ENCODE assay signal across 1 fruit fly cellular context in genomic region chr3R:15128646-15129429, dm6.
TF ChIP-seq lines count a peak whose summit lies in the region.

No protein-coding gene starts in this region.

TF ChIP-seq in whole organism, embryonic, 481 proteins besides CTCF, POLR2A, EP300 and RAD21 (continued from another document and continues in another):
- TF ChIP-seq Abd-B (GFP tag; optimal IDR thresholded peaks at IDR 0.05; lab: Kevin White, UChicago) (peak; percentile 40), CG30431 (GFP tag; optimal IDR thresholded peaks at IDR 0.05; lab: Kevin White, UChicago) (peak; percentile 4), fu2 (GFP tag; optimal IDR thresholded peaks at IDR 0.05; lab: Kevin White, UChicago) (no peak), CG16863 (GFP tag; optimal IDR thresholded peaks at IDR 0.05; lab: Kevin White, UChicago) (no peak), Hmr (GFP tag; optimal IDR thresholded peaks at IDR 0.05; lab: Kevin White, UChicago) (peak; percentile 71), so (GFP tag; IDR thresholded peaks at IDR 0.05; lab: Robert Waterston, UW) (no peak), dysf (GFP tag; IDR thresholded peaks at IDR 0.05; lab: Robert Waterston, UW) (peak; percentile 44; the same call in 1 of the 3 replicates), Meics (GFP tag; optimal IDR thresholded peaks at IDR 0.05; lab: Kevin White, UChicago) (peak; percentile 69), CG18599 (GFP tag; optimal IDR thresholded peaks at IDR 0.05; lab: Kevin White, UChicago) (peak; percentile 34), Sox100B (GFP tag; optimal IDR thresholded peaks at IDR 0.05; lab: Kevin White, UChicago) (peak; percentile 61), CG32532 (GFP tag; IDR thresholded peaks at IDR 0.05; lab: Robert Waterston, UW) (peak; percentile 29; the same call in 1 of the 2 replicates), dmrt99B (tag; optimal IDR thresholded peaks at IDR 0.05; lab: Kevin White, UChicago) (peak; percentile 61), gcm2 (GFP tag; optimal IDR thresholded peaks at IDR 0.05; lab: Kevin White, UChicago) (no peak), CG10654 (GFP tag; optimal IDR thresholded peaks at IDR 0.05; lab: Kevin White, UChicago) (peak; percentile 10), nerfin-1 (tag; optimal IDR thresholded peaks at IDR 0.05; lab: Kevin White, UChicago) (no peak), nau (GFP tag; optimal IDR thresholded peaks at IDR 0.05; lab: Kevin White, UChicago) (no peak), CG10543 (GFP tag; optimal IDR thresholded peaks at IDR 0.05; lab: Kevin White, UChicago) (peak; percentile 33), CG30403 (GFP tag; optimal IDR thresholded peaks at IDR 0.05; lab: Kevin White, UChicago) (peak; percentile 28), CG2712 (tag; optimal IDR thresholded peaks at IDR 0.05; lab: Kevin White, UChicago) (peak; percentile 64), CG31441 (GFP tag; IDR thresholded peaks at IDR 0.05; lab: Robert Waterston, UW) (peak; percentile 70), Sin3A (optimal IDR thresholded peaks at IDR 0.05; lab: Kevin White, UChicago) (no peak), ken (GFP tag; IDR thresholded peaks at IDR 0.05; lab: Robert Waterston, UW) (no peak), HmgZ (tag; optimal IDR thresholded peaks at IDR 0.05; lab: Kevin White, UChicago) (no peak), tll (GFP tag; optimal IDR thresholded peaks at IDR 0.05; lab: Kevin White, UChicago) (no peak), CG17829 (tag; optimal IDR thresholded peaks at IDR 0.05; lab: Kevin White, UChicago) (peak; percentile 16), tgo (GFP tag; IDR thresholded peaks at IDR 0.05; lab: Robert Waterston, UW) (no peak; the same call in 1 of the 3 replicates), CG12391 (tag; optimal IDR thresholded peaks at IDR 0.05; lab: Kevin White, UChicago) (peak; percentile 37), Dip2 (GFP tag; IDR thresholded peaks at IDR 0.05; lab: Robert Waterston, UW) (no peak), da (GFP tag; optimal IDR thresholded peaks at IDR 0.05; lab: Kevin White, UChicago) (no peak), CG10462 (GFP tag; optimal IDR thresholded peaks at IDR 0.05; lab: Kevin White, UChicago) (no peak), abd-A (tag; optimal IDR thresholded peaks at IDR 0.05; lab: Kevin White, UChicago) (no peak), CG15514 (GFP tag; optimal IDR thresholded peaks at IDR 0.05; lab: Kevin White, UChicago) (no peak), CG2120 (GFP tag; optimal IDR thresholded peaks at IDR 0.05; lab: Kevin White, UChicago) (peak; percentile 20), ftz-f1 (GFP tag; optimal IDR thresholded peaks at IDR 0.05; lab: Kevin White, UChicago) (no peak), CG6813 (GFP tag; optimal IDR thresholded peaks at IDR 0.05; lab: Kevin White, UChicago) (peak; percentile 48), CG12659 (GFP tag; optimal IDR thresholded peaks at IDR 0.05; lab: Kevin White, UChicago) (peak; percentile 40), zfh1 (GFP tag; IDR thresholded peaks at IDR 0.05; lab: Robert Waterston, UW) (peak; percentile 9; the same call in 1 of the 3 replicates), zf30C (GFP tag; optimal IDR thresholded peaks at IDR 0.05; lab: Kevin White, UChicago) (no peak), gsb-n (tag; optimal IDR thresholded peaks at IDR 0.05; lab: Kevin White, UChicago) (no peak), maf-S (GFP tag; optimal IDR thresholded peaks at IDR 0.05; lab: Kevin White, UChicago) (no peak), Adf1 (GFP tag; IDR thresholded peaks at IDR 0.05; lab: Robert Waterston, UW) (peak; percentile 38; the same call in 1 of the 2 replicates), amos (GFP tag; IDR thresholded peaks at IDR 0.05; lab: Robert Waterston, UW; ENCODE audit: partially characterized antibody) (no peak), twi (tag; optimal IDR thresholded peaks at IDR 0.05; lab: Kevin White, UChicago) (no peak), CG8281 (tag; optimal IDR thresholded peaks at IDR 0.05; lab: Kevin White, UChicago) (peak; percentile 8), bcd (GFP tag; optimal IDR thresholded peaks at IDR 0.05; lab: Kevin White, UChicago) (peak; percentile 47), kah (GFP tag; optimal IDR thresholded peaks at IDR 0.05; lab: Kevin White, UChicago) (no peak), pfk (GFP tag; optimal IDR thresholded peaks at IDR 0.05; lab: Kevin White, UChicago) (no peak), ATbp (GFP tag; optimal IDR thresholded peaks at IDR 0.05; lab: Kevin White, UChicago) (peak; percentile 55), cas (GFP tag; IDR thresholded peaks at IDR 0.05; lab: Robert Waterston, UW) (no peak), E2f1 (GFP tag; IDR thresholded peaks at IDR 0.05; lab: Robert Waterston, UW) (no peak), CG9727 (GFP tag; optimal IDR thresholded peaks at IDR 0.05; lab: Kevin White, UChicago) (peak; percentile 56), B-H1 (GFP tag; IDR thresholded peaks at IDR 0.05; lab: Robert Waterston, UW) (no peak), dpn (GFP tag; optimal IDR thresholded peaks at IDR 0.05; lab: Kevin White, UChicago) (peak in 1 of 2 experiments; percentile 33), Deaf1 (tag; optimal IDR thresholded peaks at IDR 0.05; lab: Kevin White, UChicago) (no peak), CG12769 (tag; optimal IDR thresholded peaks at IDR 0.05; lab: Kevin White, UChicago) (peak; percentile 51), fd3F (GFP tag; optimal IDR thresholded peaks at IDR 0.05; lab: Kevin White, UChicago) (no peak), bigmax (GFP tag; optimal IDR thresholded peaks at IDR 0.05; lab: Kevin White, UChicago) (no peak), Bdp1 (GFP tag; optimal IDR thresholded peaks at IDR 0.05; lab: Kevin White, UChicago) (no peak), CG9817 (tag; optimal IDR thresholded peaks at IDR 0.05; lab: Kevin White, UChicago) (peak; percentile 18), ap (GFP tag; IDR thresholded peaks at IDR 0.05; lab: Robert Waterston, UW) (no peak), Eip74EF (GFP tag; optimal IDR thresholded peaks at IDR 0.05; lab: Kevin White, UChicago) (peak in 1 of 2 experiments; percentile 34), sens (GFP tag; lab: Kevin White, UChicago) (peak; percentile 59), CG13296 (GFP tag; optimal IDR thresholded peaks at IDR 0.05; lab: Kevin White, UChicago) (peak; percentile 26), NfI (GFP tag; optimal IDR thresholded peaks at IDR 0.05; lab: Kevin White, UChicago) (no peak), Jarid2 (GFP tag; optimal IDR thresholded peaks at IDR 0.05; lab: Kevin White, UChicago) (peak; percentile 6), CG8290 (GFP tag; optimal IDR thresholded peaks at IDR 0.05; lab: Kevin White, UChicago) (no peak), CG8290 (tag; optimal IDR thresholded peaks at IDR 0.05; lab: Kevin White, UChicago) (peak in 1 of 2 experiments; percentile 10), Antp (GFP tag; optimal IDR thresholded peaks at IDR 0.05; lab: Kevin White, UChicago) (no peak), Asciz (GFP tag; optimal IDR thresholded peaks at IDR 0.05; lab: Kevin White, UChicago) (peak; percentile 52), sisA (GFP tag; IDR thresholded peaks at IDR 0.05; lab: Robert Waterston, UW) (no peak), CG34422 (GFP tag; IDR thresholded peaks at IDR 0.05; lab: Robert Waterston, UW) (no peak), CoRest (tag; optimal IDR thresholded peaks at IDR 0.05; lab: Kevin White, UChicago) (peak; percentile 67), CG4360 (GFP tag; IDR thresholded peaks at IDR 0.05; lab: Robert Waterston, UW) (0 out of 2 replicates have a peak, but pooled peaks have one; percentile 10), wdn (GFP tag; IDR thresholded peaks at IDR 0.05; lab: Robert Waterston, UW) (no peak), CG1832 (GFP tag; optimal IDR thresholded peaks at IDR 0.05; lab: Kevin White, UChicago) (no peak), lilli (GFP tag; optimal IDR thresholded peaks at IDR 0.05; lab: Kevin White, UChicago) (no peak), CG2129 (GFP tag; IDR thresholded peaks at IDR 0.05; lab: Robert Waterston, UW; ENCODE audit: partially characterized antibody) (no peak), ab (GFP tag; optimal IDR thresholded peaks at IDR 0.05; lab: Kevin White, UChicago) (no peak), bab2 (GFP tag; optimal IDR thresholded peaks at IDR 0.05; lab: Kevin White, UChicago) (no peak), eyg (GFP tag; optimal IDR thresholded peaks at IDR 0.05; lab: Kevin White, UChicago) (no peak), CG4424 (GFP tag; optimal IDR thresholded peaks at IDR 0.05; lab: Kevin White, UChicago) (peak; percentile 46), Chrac-16 (GFP tag; optimal IDR thresholded peaks at IDR 0.05; lab: Kevin White, UChicago) (no peak), odd (GFP tag; optimal IDR thresholded peaks at IDR 0.05; lab: Kevin White, UChicago) (no peak), Vsx1 (GFP tag; optimal IDR thresholded peaks at IDR 0.05; lab: Kevin White, UChicago) (peak; percentile 1), Dref (GFP tag; IDR thresholded peaks at IDR 0.05; lab: Robert Waterston, UW) (no peak), CG4707 (GFP tag; optimal IDR thresholded peaks at IDR 0.05; lab: Kevin White, UChicago) (peak; percentile 3), CG12155 (GFP tag; optimal IDR thresholded peaks at IDR 0.05; lab: Kevin White, UChicago) (no peak), Sry-β (GFP tag; optimal IDR thresholded peaks at IDR 0.05; lab: Kevin White, UChicago) (no peak), Hr3 (GFP tag; optimal IDR thresholded peaks at IDR 0.05; lab: Kevin White, UChicago) (peak; percentile 16), ase (GFP tag; IDR thresholded peaks at IDR 0.05; lab: Robert Waterston, UW) (0 out of 3 replicates have a peak, but pooled peaks have one; percentile 4), CG11723 (GFP tag; optimal IDR thresholded peaks at IDR 0.05; lab: Kevin White, UChicago) (no peak), Myb (GFP tag; optimal IDR thresholded peaks at IDR 0.05; lab: Kevin White, UChicago) (no peak), CG7839 (tag; optimal IDR thresholded peaks at IDR 0.05; lab: Kevin White, UChicago) (peak; percentile 62), CG14441 (GFP tag; IDR thresholded peaks at IDR 0.05; lab: Robert Waterston, UW) (peak; percentile 32; the same call in 1 of the 2 replicates), unpg (GFP tag; optimal IDR thresholded peaks at IDR 0.05; lab: Kevin White, UChicago) (peak; percentile 24), Sox102F (GFP tag; optimal IDR thresholded peaks at IDR 0.05; lab: Kevin White, UChicago) (peak; percentile 58), phol (tag; optimal IDR thresholded peaks at IDR 0.05; lab: Kevin White, UChicago) (peak; percentile 60), CG14860 (GFP tag; IDR thresholded peaks at IDR 0.05; lab: Robert Waterston, UW; ENCODE audit: partially characterized antibody) (no peak), CG2875 (GFP tag; optimal IDR thresholded peaks at IDR 0.05; lab: Kevin White, UChicago) (peak; percentile 6), CG6765 (GFP tag; optimal IDR thresholded peaks at IDR 0.05; lab: Kevin White, UChicago) (peak; percentile 46), Max (GFP tag; optimal IDR thresholded peaks at IDR 0.05; lab: Kevin White, UChicago) (peak; percentile 25), E2f2 (GFP tag; IDR thresholded peaks at IDR 0.05; lab: Robert Waterston, UW) (peak; percentile 20; the same call in 1 of the 2 replicates), HLH4C (GFP tag; IDR thresholded peaks at IDR 0.05; lab: Robert Waterston, UW; ENCODE audit: partially characterized antibody) (no peak), CG10209 (GFP tag; optimal IDR thresholded peaks at IDR 0.05; lab: Kevin White, UChicago) (peak; percentile 49), Six4 (GFP tag; optimal IDR thresholded peaks at IDR 0.05; lab: Kevin White, UChicago) (no peak), caup (GFP tag; optimal IDR thresholded peaks at IDR 0.05; lab: Kevin White, UChicago; ENCODE audit: severe bottlenecking) (peak; percentile 11), Fer3 (tag; optimal IDR thresholded peaks at IDR 0.05; lab: Kevin White, UChicago) (peak; percentile 14), Hsf (GFP tag; optimal IDR thresholded peaks at IDR 0.05; lab: Kevin White, UChicago) (no peak), crol (GFP tag; IDR thresholded peaks at IDR 0.05; lab: Robert Waterston, UW) (peak; percentile 91), Poxn (GFP tag; IDR thresholded peaks at IDR 0.05; lab: Robert Waterston, UW) (no peak), ewg (GFP tag; optimal IDR thresholded peaks at IDR 0.05; lab: Kevin White, UChicago) (peak; percentile 13), Hey (tag; optimal IDR thresholded peaks at IDR 0.05; lab: Kevin White, UChicago) (no peak), CG13287 (GFP tag; IDR thresholded peaks at IDR 0.05; lab: Robert Waterston, UW; ENCODE audit: partially characterized antibody) (peak; percentile 29; the same call in 1 of the 2 replicates), otp (GFP tag; IDR thresholded peaks at IDR 0.05; lab: Robert Waterston, UW) (no peak), Med (GFP tag; lab: Kevin White, UChicago) (peak; percentile 57), CG17359 (tag; optimal IDR thresholded peaks at IDR 0.05; lab: Kevin White, UChicago) (peak; percentile 15), CG15269 (tag; optimal IDR thresholded peaks at IDR 0.05; lab: Kevin White, UChicago) (peak; percentile 56), Nf-YA (GFP tag; IDR thresholded peaks at IDR 0.05; lab: Robert Waterston, UW) (0 out of 2 replicates have a peak, but pooled peaks have one; percentile 6), row (GFP tag; IDR thresholded peaks at IDR 0.05; lab: Robert Waterston, UW) (peak; percentile 51; the same call in 2 of the 3 replicates), sr (GFP tag; IDR thresholded peaks at IDR 0.05; lab: Robert Waterston, UW) (peak; percentile 62; the same call in 2 of the 3 replicates), CG11504 (tag; optimal IDR thresholded peaks at IDR 0.05; lab: Kevin White, UChicago) (peak; percentile 72), CG9932 (GFP tag; IDR thresholded peaks at IDR 0.05; lab: Robert Waterston, UW) (0 out of 2 replicates have a peak, but pooled peaks have one; percentile 11), CG8765 (GFP tag; IDR thresholded peaks at IDR 0.05; lab: Robert Waterston, UW) (no peak), toy (GFP tag; IDR thresholded peaks at IDR 0.05; lab: Robert Waterston, UW) (no peak), CG1233 (GFP tag; optimal IDR thresholded peaks at IDR 0.05; lab: Kevin White, UChicago) (peak; percentile 14), p53 (GFP tag; optimal IDR thresholded peaks at IDR 0.05; lab: Kevin White, UChicago) (no peak), BtbVII (GFP tag; optimal IDR thresholded peaks at IDR 0.05; lab: Kevin White, UChicago) (peak; percentile 68), CG17385 (GFP tag; optimal IDR thresholded peaks at IDR 0.05; lab: Kevin White, UChicago) (peak; percentile 42), Hr51 (GFP tag; optimal IDR thresholded peaks at IDR 0.05; lab: Kevin White, UChicago) (peak in 1 of 2 experiments; percentile 69), CG13424 (tag; optimal IDR thresholded peaks at IDR 0.05; lab: Kevin White, UChicago) (peak; percentile 43), CG9437 (GFP tag; optimal IDR thresholded peaks at IDR 0.05; lab: Kevin White, UChicago) (peak; percentile 68), Blimp-1 (GFP tag; optimal IDR thresholded peaks at IDR 0.05; lab: Kevin White, UChicago) (peak; percentile 16), NK7.1 (GFP tag; optimal IDR thresholded peaks at IDR 0.05; lab: Kevin White, UChicago) (no peak)
